Fruit fly (Drosophila melanogaster) ovary, adult (tissue): ENCODE results near the gene MagR.

ENCODE experiments used
- CG17801 ChIP-seq: fragments of 200-800 bp; optimal IDR thresholded peaks from 2 replicates; lab custom pipeline; 2019; ENCODE audit warnings: missing biosample characterization, mild to moderate bottlenecking, missing genetic modification characterization, moderate library complexity; ENCODE audit not compliant: partially characterized antibody

The MagR gene

DNA sequence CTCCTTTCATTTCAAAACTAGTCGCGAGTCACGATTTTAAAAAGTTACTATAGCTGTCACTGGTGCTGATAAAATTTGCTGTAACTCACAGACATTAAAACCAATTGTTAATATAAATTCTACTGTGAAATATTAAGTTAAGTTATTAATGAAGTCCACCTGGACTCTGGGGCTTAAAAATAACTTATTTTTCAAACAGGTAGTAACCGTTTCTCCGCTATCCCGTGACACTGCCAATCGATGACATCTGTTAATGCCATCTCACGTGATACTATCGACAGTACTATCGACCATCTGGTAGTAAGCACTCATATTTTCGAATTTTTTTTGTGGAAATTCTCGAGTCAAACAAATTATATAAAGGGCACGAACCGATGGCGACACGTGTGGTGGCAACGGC, at the start of gene MagR, which contains the start of gene CG12379:
MagR (plus strand) TSS at position 276 of the 400 bp plus-strand sequence.
CG12379 (minus strand) TSS at position 2 of the 400 bp plus-strand sequence.
- peak; percentile 66 for TF ChIP-seq CG17801 (GFP tag; lab: Kevin White, UChicago)

DNA sequence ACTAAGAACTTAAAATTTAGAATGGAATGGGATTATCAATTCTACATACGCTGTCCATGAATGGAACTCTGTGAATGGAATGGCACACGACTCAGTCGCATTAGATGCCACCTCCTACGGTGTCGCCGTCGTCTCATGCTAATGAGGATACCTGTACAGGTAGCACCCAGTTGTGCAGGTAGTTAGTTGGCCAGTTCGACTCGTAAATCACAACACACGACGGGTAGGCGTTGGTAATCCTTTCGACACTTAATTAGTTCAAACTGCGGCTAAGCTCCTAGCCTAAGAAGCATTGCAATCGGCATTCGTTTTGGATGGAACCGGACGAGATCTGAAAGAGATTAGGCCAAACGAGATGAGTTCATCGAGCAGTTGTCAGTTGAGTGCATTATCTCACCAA, 49.7 kb upstream of the MagR start:
- TF ChIP-seq CG17801 (GFP tag; lab: Kevin White, UChicago), result no peak

DNA sequence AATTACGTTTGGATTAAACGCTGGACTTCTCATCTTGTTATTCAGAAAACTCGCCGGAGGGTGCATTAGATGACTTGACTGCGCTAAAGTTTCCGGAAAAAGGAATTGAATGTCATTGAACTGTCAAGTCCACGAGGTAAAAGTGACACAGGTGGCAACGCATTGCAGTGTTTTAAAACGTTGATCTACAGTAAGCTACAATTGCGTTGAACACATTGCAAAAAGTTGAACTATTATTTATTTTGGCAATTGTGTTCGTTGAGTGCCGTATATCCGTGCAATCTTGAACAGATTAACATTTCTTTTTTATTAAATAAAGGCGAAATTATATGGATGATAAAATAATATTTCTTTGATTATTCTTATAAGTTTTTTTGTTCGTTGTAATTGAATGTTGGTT, 45.3 kb upstream of the MagR start, which contains the start of gene CG15599:
CG15599 (minus strand) TSS at position 101 of the 400 bp plus-strand sequence.
- no peak for TF ChIP-seq CG17801 (GFP tag; lab: Kevin White, UChicago)

DNA sequence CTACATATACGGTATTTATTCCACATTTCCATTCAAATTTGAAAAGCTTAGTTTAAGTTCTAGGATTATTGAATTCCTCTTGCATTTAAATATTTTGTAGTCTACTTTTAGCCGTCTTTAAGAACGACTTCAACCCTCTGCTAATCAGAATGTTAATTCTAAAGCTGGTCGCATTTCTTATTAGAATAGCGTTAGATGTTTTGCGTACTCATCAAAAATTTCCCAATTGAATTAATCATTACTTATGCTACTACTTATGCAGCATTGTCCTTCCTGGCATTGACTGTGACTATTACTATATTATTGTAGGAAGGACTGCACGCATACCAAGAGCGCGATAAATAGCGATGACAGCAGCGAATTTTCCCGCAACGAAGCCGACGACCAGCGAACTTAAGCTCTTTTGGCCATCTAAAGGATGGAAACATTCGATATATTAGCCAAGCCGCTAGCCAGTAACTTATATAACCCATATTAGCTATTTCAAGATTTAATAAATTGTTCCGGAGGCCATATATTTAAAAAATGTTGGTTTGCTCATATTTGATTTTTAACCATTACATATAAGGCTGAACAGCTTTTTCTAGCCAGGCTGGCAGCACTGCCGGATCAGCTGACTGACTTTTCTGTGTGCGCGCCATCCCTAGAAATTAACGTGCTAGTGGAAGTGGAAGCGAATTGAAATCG, 37.1 kb upstream of the MagR start, which contains the start of gene CG8128:
CG8128 (plus strand) TSS at position 641 of the 687 bp plus-strand sequence.
- TF ChIP-seq CG17801 (GFP tag; lab: Kevin White, UChicago), result peak; percentile 8

DNA sequence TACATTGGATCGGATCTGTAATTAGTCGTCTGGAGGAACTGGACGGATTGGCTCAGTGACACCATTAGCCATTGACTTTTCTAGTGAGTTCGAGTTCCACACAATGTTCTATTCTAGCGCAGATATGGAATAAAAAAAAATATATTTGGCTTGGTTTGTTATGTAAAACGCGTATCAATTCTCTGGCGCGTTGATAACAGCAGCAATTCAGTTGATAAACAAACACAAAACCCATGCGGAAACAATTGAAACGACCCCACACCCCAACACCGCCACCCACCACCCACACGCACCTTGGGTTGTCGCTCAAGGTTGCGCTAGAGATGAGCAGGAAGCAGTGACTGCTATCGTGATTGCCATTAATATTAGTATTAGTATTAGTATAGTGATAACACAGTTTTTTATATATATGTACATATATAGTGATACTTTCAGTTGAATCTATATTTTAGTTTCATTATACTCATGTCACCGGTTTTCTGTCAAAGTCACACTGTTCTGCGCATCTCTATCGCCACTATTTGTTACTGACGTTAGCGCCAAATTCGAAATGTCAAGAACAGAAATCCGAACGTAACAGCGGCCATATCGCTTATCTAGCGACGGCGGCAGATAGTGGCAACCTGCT, 36.4 kb upstream of the MagR start:
- TF ChIP-seq CG17801 (GFP tag; lab: Kevin White, UChicago), result peak; percentile 86

DNA sequence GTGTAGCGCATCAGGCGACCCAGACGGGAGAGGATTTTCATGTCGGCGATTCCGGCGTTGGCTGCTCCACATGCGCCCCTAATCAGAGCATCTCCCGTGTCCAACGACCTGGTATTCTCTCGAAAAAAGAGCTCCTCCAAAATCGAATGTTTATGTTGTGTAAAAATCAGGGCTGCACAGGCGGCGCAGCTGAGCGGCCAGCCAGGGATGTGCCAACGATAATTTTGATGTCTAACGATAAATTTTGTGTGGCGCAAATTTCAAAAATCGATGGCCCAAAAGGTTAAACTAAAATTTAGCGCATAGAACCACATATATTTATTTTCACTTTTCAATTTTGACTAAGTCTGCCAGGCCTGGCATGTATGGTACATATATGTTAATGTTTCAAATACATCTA, 33.0 kb upstream of the MagR start, which contains the start of gene CG9240:
CG9240 (minus strand) TSS at position 213 of the 400 bp plus-strand sequence.
- TF ChIP-seq CG17801 (GFP tag; lab: Kevin White, UChicago), result peak; percentile 47

DNA sequence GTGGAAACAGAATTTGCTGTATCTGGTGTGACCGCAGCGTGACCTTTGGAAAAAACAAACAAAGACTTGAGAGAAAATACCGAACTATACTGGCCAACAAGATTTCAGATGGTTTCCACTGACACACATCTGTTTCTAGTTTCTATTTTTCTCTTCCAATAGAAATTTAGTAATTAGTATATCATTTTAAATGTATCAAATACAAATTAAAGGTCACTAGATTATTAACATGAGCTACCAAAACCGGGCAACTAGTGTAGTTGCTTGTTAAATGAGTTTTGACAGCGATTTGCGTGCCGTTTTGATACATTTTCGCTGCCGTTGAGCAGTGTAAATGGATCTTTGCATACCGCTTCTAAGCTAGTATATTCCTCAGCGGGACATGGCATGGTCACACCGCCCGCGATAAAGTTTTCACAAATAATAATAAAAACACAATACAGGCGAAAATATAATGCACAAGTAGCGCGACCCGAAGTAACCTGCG, 30.3 kb upstream of the MagR start, which contains the start of the genes Pis and Hap40:
Pis (minus strand) TSS at position 51 of the 487 bp plus-strand sequence.
Hap40 (plus strand) TSS at position 406 of the 487 bp plus-strand sequence.
- TF ChIP-seq CG17801 (GFP tag; lab: Kevin White, UChicago), result no peak

DNA sequence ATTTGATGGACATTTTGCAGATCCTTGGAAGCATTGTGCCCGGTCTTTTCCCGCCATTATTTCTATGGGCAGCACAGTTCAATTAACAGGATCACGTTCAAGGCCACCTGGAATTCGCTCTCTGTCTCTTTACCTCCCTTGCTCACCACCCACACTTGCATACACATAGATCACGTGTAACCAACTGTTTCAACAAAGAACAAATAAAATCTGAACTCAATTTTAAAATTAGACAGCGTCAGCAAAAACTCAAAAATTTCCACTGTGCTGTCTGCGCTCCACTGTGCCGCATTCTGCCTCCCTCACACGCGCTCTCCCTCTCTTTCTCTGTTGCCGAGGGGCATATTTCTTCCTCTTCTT, 24.5 kb upstream of the MagR start:
- no peak for TF ChIP-seq CG17801 (GFP tag; lab: Kevin White, UChicago)

DNA sequence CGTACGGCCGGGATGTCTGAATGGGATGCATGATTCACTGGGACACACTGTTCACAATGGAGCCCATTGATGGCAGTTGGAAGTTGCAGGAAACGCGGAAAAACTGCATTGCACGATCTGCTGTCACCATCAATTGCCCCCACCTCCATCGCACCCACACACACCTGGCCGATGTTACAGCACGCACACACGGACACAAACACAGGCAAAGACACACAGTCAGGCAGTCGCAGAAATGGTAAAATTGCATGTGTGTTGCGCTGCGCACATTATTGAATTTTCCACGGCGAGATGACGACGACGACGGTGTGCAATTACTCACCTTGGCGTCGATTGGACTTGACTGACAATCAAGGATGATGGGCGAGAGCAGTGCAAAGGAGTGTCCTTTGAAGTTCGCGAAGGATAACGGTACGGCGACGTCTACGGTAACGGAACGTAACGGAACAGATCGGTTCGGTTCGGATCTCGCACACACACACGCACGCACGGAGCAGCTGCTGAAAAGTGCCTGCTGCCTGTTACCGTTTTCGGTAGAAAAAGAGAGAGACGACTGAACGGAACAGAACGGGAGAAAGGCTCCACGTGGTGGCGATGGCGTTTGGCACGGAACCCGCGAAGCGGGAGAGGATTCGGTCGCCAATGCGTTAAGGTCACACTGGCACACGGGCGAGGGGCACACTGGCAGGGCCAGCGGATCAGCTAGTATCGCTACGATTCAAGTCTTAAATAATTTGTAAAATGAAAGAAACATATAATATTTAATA, 23.9 kb upstream of the MagR start, which contains the start of the genes CG9281 and CG15601:
CG9281 (minus strand) TSS at position 556 of the 767 bp plus-strand sequence.
CG15601 (plus strand) TSS at position 664 of the 767 bp plus-strand sequence.
- peak; percentile 63 for TF ChIP-seq CG17801 (GFP tag; lab: Kevin White, UChicago)

DNA sequence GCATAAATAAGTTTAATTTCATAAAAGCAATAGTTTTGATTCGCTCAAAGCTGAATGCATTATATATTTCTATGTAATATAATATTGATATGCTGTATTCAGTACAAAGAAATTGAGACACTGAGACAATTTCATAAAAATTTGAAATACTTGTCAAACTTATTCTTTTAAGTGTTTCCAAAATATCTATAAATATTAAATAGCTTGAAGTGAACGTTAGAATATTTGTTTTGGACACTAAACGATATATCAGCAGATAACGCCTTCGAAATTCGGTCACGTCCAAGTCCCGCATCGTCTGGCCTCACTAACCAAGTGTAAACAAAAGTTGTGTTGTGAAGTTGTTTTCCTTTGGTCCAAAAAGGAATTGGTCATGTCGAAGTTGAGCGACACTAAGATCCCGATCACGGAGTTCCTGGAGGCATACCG, 23.3 kb upstream of the MagR start:
- TF ChIP-seq CG17801 (GFP tag; lab: Kevin White, UChicago), result no peak

DNA sequence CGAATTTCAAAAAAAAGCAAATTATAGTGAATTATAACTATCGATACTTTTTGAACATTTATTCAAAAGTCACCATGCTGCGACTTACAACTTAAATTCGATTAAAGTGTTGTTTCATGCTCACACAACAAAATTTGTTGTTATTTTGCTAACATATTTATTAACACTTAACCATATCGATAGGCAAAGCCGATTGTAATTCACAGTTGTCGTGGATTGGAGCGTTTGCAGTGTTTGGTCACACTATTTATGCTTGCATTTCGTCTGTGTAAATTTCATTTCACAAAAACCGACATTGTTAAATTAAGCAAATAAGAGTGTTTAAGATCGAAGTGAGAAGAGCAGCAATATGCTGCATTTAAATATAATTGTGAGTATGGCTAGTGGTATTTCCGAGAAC, 21.7 kb upstream of the MagR start, which contains the start of gene HUWE1:
HUWE1 (plus strand) TSS at position 220 of the 400 bp plus-strand sequence.
- TF ChIP-seq CG17801 (GFP tag; lab: Kevin White, UChicago), result peak; percentile 59

DNA sequence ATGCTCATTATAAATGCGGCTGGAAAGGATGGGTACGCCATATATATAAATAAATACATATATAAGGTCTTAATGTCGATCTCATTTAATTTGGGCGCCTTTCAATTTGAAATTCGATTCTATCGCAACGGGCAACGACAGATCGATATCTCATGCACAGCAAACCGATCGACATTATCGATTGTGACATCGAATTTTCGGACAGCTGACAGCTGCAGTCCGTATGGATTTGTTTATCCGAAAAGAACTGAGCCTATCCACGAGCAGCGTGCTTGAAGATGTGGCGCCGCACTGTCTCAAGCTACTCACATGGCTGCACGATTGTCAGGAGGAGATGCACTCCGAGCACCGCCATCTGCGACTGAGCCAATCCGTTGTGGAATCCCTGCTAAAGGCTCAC, 2.1 kb upstream of the MagR start, which contains the start of gene CG8191:
CG8191 (plus strand) TSS at position 211 of the 400 bp plus-strand sequence.
- no peak for TF ChIP-seq CG17801 (GFP tag; lab: Kevin White, UChicago)

DNA sequence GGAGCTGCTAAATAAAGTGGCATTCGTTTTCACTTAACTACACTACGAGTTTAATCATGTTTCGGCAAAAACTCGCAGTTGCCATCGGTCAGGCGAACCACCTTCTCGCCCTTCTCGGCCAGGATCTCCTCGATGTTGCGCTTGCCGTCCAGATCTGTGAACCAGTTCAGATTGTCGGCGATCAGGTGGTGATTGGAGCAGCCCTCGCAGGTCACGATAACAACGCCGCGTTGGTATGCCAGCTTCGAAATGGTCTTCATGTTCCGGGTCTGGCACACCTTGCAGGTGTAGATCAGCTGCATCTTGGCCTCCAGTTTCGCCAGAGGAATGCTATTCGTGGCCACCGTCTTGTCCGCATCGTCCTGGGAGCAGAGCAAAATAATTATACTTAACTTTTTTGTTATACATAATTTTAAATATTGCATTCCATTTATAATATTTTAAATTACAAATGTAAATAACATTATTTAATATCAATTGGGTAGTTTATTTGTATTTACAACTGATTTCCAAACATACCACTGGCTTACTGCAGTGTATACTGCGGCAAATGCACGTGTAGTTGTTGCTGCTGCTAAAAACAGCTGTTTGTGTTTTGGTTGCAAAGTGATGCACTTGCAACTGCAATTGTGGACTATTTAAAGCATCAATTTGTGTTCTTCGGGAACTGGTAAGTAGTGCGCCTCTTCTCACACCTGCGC, 728 bp upstream of the MagR start:
- no peak for TF ChIP-seq CG17801 (GFP tag; lab: Kevin White, UChicago)

DNA sequence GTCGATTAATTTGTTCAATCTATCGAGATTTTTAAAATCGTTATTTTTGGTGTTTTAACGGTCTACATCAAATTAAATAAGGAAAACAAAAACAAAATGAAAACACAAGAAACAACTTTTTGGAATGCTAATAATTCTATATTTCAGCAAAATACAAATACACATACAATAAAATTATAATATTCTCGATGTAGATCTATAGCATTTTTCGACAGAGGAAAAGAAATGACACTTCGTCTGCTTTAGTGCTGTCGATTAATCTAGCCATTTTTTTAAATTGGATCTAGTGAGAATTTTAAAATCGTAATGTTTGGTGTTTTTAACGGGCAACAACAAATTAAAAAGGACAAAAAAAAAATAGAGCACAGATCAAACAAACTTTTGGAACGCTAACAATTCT, 3.0 kb downstream of the MagR start, which contains the start of gene Arp6:
Arp6 (minus strand) TSS at position 11 of the 400 bp plus-strand sequence.
- TF ChIP-seq CG17801 (GFP tag; lab: Kevin White, UChicago), result peak; percentile 17
